Fruit fly (Drosophila melanogaster) whole organism, embryonic: ENCODE data around the gene Rfx.

Experiments
- Atf6 ChIP-seq: fragments of 200-800 bp; sonication (Bioruptor generic); IDR thresholded peaks from 2 replicates; pipeline ENCODE4 v1.3.6; 2022; ENCODE audit warnings: missing biosample characterization, missing genetic modification characterization
- Awh ChIP-seq: fragments of 200-800 bp; sonication (Bioruptor generic); IDR thresholded peaks from 2 replicates; pipeline ENCODE4, ENCODE4 v1.3.6; 2022; ENCODE audit warnings: missing biosample characterization, missing genetic modification characterization
- CG10274 ChIP-seq: fragments of 200-800 bp; sonication (Bioruptor generic); optimal IDR thresholded peaks from 3 replicates; lab custom pipeline; 2017; ENCODE audit warnings: missing biosample characterization, mild to moderate bottlenecking, missing genetic modification characterization
- CG10654 ChIP-seq: fragments of 200-800 bp; sonication (Bioruptor generic); optimal IDR thresholded peaks from 2 replicates; lab custom pipeline; 2016; ENCODE audit warnings: missing biosample characterization, missing genetic modification characterization
- CG14441 ChIP-seq: fragments of 200-800 bp; sonication (Bioruptor generic); IDR thresholded peaks from 2 replicates; pipeline ENCODE4 v1.3.6; 2022; ENCODE audit warnings: missing biosample characterization, missing genetic modification characterization
- CG30020 ChIP-seq: fragments of 200-800 bp; optimal IDR thresholded peaks from 2 replicates; lab custom pipeline; 2019; ENCODE audit warnings: missing biosample characterization, mild to moderate bottlenecking, missing genetic modification characterization, moderate library complexity
- CG31388 ChIP-seq: fragments of 200-800 bp; sonication (Bioruptor generic); optimal IDR thresholded peaks from 2 replicates; lab custom pipeline; 2016; ENCODE audit warnings: missing biosample characterization, missing genetic modification characterization
- CG31441 ChIP-seq: fragments of 200-800 bp; sonication (Bioruptor generic); IDR thresholded peaks from 2 replicates; pipeline ENCODE4 v1.3.6; 2022; ENCODE audit warnings: missing biosample characterization, missing genetic modification characterization
- CG42726 ChIP-seq: fragments of 200-800 bp; sonication (Bioruptor generic); IDR thresholded peaks from 2 replicates; pipeline ENCODE4 v1.3.6; 2022; ENCODE audit warnings: missing biosample characterization, missing genetic modification characterization; ENCODE audit not compliant: partially characterized antibody
- CG7786 ChIP-seq: fragments of 200-800 bp; sonication (Bioruptor generic); optimal IDR thresholded peaks from 2 replicates; lab custom pipeline; 2016; ENCODE audit warnings: missing biosample characterization, missing genetic modification characterization
- CG8290 ChIP-seq, 3 experiments: fragments of 200-800 bp; sonication (Bioruptor generic); optimal IDR thresholded peaks; 2 replicates each; lab custom pipeline; 2016 to 2019; ENCODE audit warnings: missing biosample characterization in 3 of 3, missing genetic modification characterization in 3 of 3, mild to moderate bottlenecking in 2 of 3, moderate library complexity in 1 of 3
- CG9797 ChIP-seq: fragments of 200-800 bp; sonication (Bioruptor generic); optimal IDR thresholded peaks from 3 replicates; lab custom pipeline; 2018; ENCODE audit warnings: missing biosample characterization, mild to moderate bottlenecking, missing genetic modification characterization
- CG9817 ChIP-seq: fragments of 200-800 bp; sonication (Bioruptor generic); optimal IDR thresholded peaks from 2 replicates; lab custom pipeline; 2018; ENCODE audit warnings: missing biosample characterization, mild to moderate bottlenecking, missing genetic modification characterization, moderate library complexity
- Chrac-16 ChIP-seq: fragments of 200-800 bp; sonication (Bioruptor generic); optimal IDR thresholded peaks from 3 replicates; lab custom pipeline; 2016; ENCODE audit warnings: missing biosample characterization, missing genetic modification characterization
- Dad ChIP-seq: fragments of 200-800 bp; sonication (Bioruptor generic); optimal IDR thresholded peaks from 3 replicates; lab custom pipeline; 2016; ENCODE audit warnings: missing biosample characterization, missing genetic modification characterization
- Dip3 ChIP-seq: fragments of 200-800 bp; sonication (Bioruptor generic); optimal IDR thresholded peaks from 3 replicates; lab custom pipeline; 2016; ENCODE audit warnings: missing biosample characterization, missing genetic modification characterization
- E2f1 ChIP-seq: fragments of 200-800 bp; sonication (Bioruptor generic); IDR thresholded peaks from 2 replicates; pipeline ENCODE4 v1.3.6; 2022; ENCODE audit warnings: missing biosample characterization, missing genetic modification characterization
- E2f2 ChIP-seq: fragments of 200-800 bp; sonication (Bioruptor generic); IDR thresholded peaks from 2 replicates; pipeline ENCODE4 v1.3.6; 2022; ENCODE audit warnings: missing biosample characterization, missing genetic modification characterization
- Ets65A ChIP-seq: fragments of 200-800 bp; sonication (Bioruptor generic); peaks from one replicate; lab custom pipeline; 2016; ENCODE audit warnings: missing biosample characterization, missing genetic modification characterization
- GATAe ChIP-seq: fragments of 200-800 bp; sonication (Bioruptor generic); conservative IDR thresholded peaks from 2 replicates; pipeline ENCODE4 v1.3.6; 2022; ENCODE audit warnings: missing biosample characterization, missing genetic modification characterization
- Hmx ChIP-seq: fragments of 200-800 bp; sonication (Bioruptor generic); optimal IDR thresholded peaks from 2 replicates; lab custom pipeline; 2016; ENCODE audit warnings: missing biosample characterization, missing genetic modification characterization
- Hr51 ChIP-seq, 2 experiments: fragments of 200-800 bp; sonication (Bioruptor generic); optimal IDR thresholded peaks; 2 replicates in 1 of 2; 3 replicates in 1 of 2; lab custom pipeline; 2016 to 2018; ENCODE audit warnings: missing biosample characterization in 2 of 2, missing genetic modification characterization in 2 of 2, mild to moderate bottlenecking in 1 of 2, moderate library complexity in 1 of 2
- PHDP ChIP-seq: fragments of 200-800 bp; sonication (Bioruptor generic); optimal IDR thresholded peaks from 3 replicates; lab custom pipeline; 2018; ENCODE audit warnings: missing biosample characterization, mild to moderate bottlenecking, missing genetic modification characterization, moderate library complexity
- Ptx1 ChIP-seq: fragments of 200-800 bp; sonication (Bioruptor generic); IDR thresholded peaks from 2 replicates; pipeline ENCODE4 v1.3.6; 2022; ENCODE audit warnings: missing biosample characterization, missing genetic modification characterization
- YL-1 ChIP-seq: fragments of 200-800 bp; sonication (Bioruptor generic); optimal IDR thresholded peaks from 3 replicates; lab custom pipeline; 2017; ENCODE audit warnings: missing biosample characterization, mild to moderate bottlenecking, missing genetic modification characterization
- ap ChIP-seq: fragments of 200-800 bp; sonication (Bioruptor generic); IDR thresholded peaks from 2 replicates; pipeline ENCODE4 v1.3.6; 2022; ENCODE audit warnings: missing biosample characterization, missing genetic modification characterization
- caup ChIP-seq: fragments of 200-800 bp; sonication (Bioruptor generic); optimal IDR thresholded peaks from 3 replicates; lab custom pipeline; 2017; ENCODE audit warnings: missing biosample characterization, mild to moderate bottlenecking, missing genetic modification characterization, moderate library complexity; ENCODE audit not compliant: severe bottlenecking
- crc ChIP-seq: fragments of 200-800 bp; sonication (Bioruptor generic); optimal IDR thresholded peaks from 2 replicates; lab custom pipeline; 2016; ENCODE audit warnings: missing biosample characterization, missing genetic modification characterization
- da ChIP-seq: fragments of 200-800 bp; sonication (Bioruptor generic); optimal IDR thresholded peaks from 2 replicates; lab custom pipeline; 2016; ENCODE audit warnings: missing biosample characterization, missing genetic modification characterization
- disco-r ChIP-seq: fragments of 200-800 bp; sonication (Bioruptor generic); optimal IDR thresholded peaks from 2 replicates; lab custom pipeline; 2016; ENCODE audit warnings: missing biosample characterization, missing genetic modification characterization
- dmrt99B ChIP-seq: fragments of 200-800 bp; sonication (Bioruptor generic); optimal IDR thresholded peaks from 2 replicates; lab custom pipeline; 2018; ENCODE audit warnings: missing biosample characterization, mild to moderate bottlenecking, missing genetic modification characterization, moderate library complexity
- ewg ChIP-seq: fragments of 200-800 bp; sonication (Bioruptor generic); optimal IDR thresholded peaks from 3 replicates; lab custom pipeline; 2017; ENCODE audit warnings: mild to moderate bottlenecking, missing biosample characterization, missing genetic modification reagents, missing genetic modification characterization
- exex ChIP-seq: fragments of 200-800 bp; sonication (Bioruptor generic); optimal IDR thresholded peaks from 4 replicates; lab custom pipeline; 2018; ENCODE audit warnings: missing biosample characterization, mild to moderate bottlenecking, missing genetic modification characterization, moderate library complexity
- fd102C ChIP-seq: fragments of 200-800 bp; sonication (Bioruptor generic); optimal IDR thresholded peaks from 2 replicates; lab custom pipeline; 2018; ENCODE audit warnings: missing biosample characterization, mild to moderate bottlenecking, missing genetic modification characterization, moderate library complexity
- fru ChIP-seq: fragments of >200 bp; optimal IDR thresholded peaks from 2 replicates; lab custom pipeline; 2017
- ham ChIP-seq: fragments of 200-800 bp; sonication (Bioruptor generic); IDR thresholded peaks from 2 replicates; pipeline ENCODE4 v1.3.6; 2022; ENCODE audit warnings: missing biosample characterization, missing genetic modification characterization
- ind ChIP-seq: fragments of 200-800 bp; sonication (Bioruptor generic); optimal IDR thresholded peaks from 3 replicates; lab custom pipeline; 2016; ENCODE audit warnings: missing biosample characterization, missing genetic modification characterization
- lbe ChIP-seq: fragments of 200-800 bp; sonication (Bioruptor generic); optimal IDR thresholded peaks from 2 replicates; lab custom pipeline; 2016; ENCODE audit warnings: missing biosample characterization, mild to moderate bottlenecking, missing genetic modification characterization
- nom ChIP-seq: fragments of 200-800 bp; sonication (Bioruptor generic); optimal IDR thresholded peaks from 2 replicates; lab custom pipeline; 2017; ENCODE audit warnings: missing biosample characterization, missing genetic modification characterization, mild to moderate bottlenecking, moderate library complexity, missing genetic modification reagents
- odd ChIP-seq: fragments of 200-800 bp; sonication (Bioruptor generic); optimal IDR thresholded peaks from 2 replicates; lab custom pipeline; 2017; ENCODE audit warnings: missing biosample characterization, mild to moderate bottlenecking, missing genetic modification characterization
- pb ChIP-seq: fragments of 200-800 bp; sonication (Bioruptor generic); optimal IDR thresholded peaks from 3 replicates; lab custom pipeline; 2016; ENCODE audit warnings: missing biosample characterization, missing genetic modification characterization
- sima ChIP-seq: fragments of 200-800 bp; sonication (Bioruptor generic); optimal IDR thresholded peaks from 2 replicates; lab custom pipeline; 2016; ENCODE audit warnings: missing biosample characterization, missing genetic modification characterization
- sqz ChIP-seq: fragments of 200-800 bp; sonication (Bioruptor generic); optimal IDR thresholded peaks from 3 replicates; lab custom pipeline; 2018; ENCODE audit warnings: missing biosample characterization, mild to moderate bottlenecking, missing genetic modification characterization
- ssp ChIP-seq: fragments of 200-800 bp; sonication (Bioruptor generic); IDR thresholded peaks from 2 replicates; pipeline ENCODE4 v1.3.6; 2022; ENCODE audit warnings: missing biosample characterization, missing genetic modification characterization
- toy ChIP-seq: fragments of 200-800 bp; sonication (Bioruptor generic); IDR thresholded peaks from 2 replicates; pipeline ENCODE4 v1.3.6; 2022; ENCODE audit warnings: missing biosample characterization, missing genetic modification characterization
- unc-4 ChIP-seq: fragments of 200-800 bp; sonication (Bioruptor generic); IDR thresholded peaks from 2 replicates; pipeline ENCODE4 v1.3.6; 2022; ENCODE audit warnings: missing biosample characterization, missing genetic modification characterization; ENCODE audit not compliant: partially characterized antibody
- unpg ChIP-seq: fragments of 200-800 bp; sonication (Bioruptor generic); optimal IDR thresholded peaks from 3 replicates; lab custom pipeline; 2018; ENCODE audit warnings: missing biosample characterization, mild to moderate bottlenecking, missing genetic modification characterization, moderate library complexity
- vnd ChIP-seq: fragments of 200-800 bp; sonication (Bioruptor generic); IDR thresholded peaks from 3 replicates; pipeline ENCODE4 v1.3.6; 2022; ENCODE audit warnings: missing biosample characterization, missing genetic modification characterization; ENCODE audit not compliant: partially characterized antibody
- wor ChIP-seq: fragments of 200-800 bp; sonication (Bioruptor generic); IDR thresholded peaks from 2 replicates; pipeline ENCODE4 v1.3.6; 2022; ENCODE audit warnings: missing biosample characterization, missing genetic modification characterization
- yki ChIP-seq: fragments of >200 bp; optimal IDR thresholded peaks from 3 replicates; lab custom pipeline; 2018

Rfx gene

DNA sequence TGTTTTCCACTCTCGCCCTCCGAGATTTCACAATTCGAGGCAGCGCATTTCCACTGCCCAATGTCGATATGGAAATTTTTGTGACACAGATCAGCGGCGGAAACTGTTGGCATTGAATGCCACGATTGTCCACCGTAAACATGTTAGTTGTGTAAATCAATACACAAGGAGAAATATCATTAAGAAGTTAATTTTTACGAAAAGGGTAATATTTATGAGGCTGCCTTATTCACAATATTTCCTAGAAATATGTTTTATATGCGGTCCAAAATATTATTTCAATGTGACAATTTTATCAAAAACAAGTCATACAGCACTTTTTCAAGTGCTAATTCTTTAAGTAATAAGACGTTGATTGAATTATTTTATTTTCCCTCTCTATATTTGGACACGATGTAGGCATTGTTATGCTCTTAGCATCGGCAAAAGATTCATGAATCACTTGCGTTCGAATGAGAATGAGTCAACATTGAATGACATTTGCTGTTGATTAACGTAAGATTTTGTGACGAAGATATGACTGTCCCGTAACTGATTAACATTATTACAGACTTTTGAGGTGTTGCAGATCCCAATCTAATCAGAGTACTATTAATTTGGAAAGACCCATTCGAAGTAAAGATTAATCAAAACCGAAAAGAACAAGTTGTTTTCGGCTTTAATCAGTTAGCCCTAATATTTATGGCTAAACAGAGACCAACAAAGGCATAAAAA lies 15.9 kb upstream of the Rfx start (continued):
- TF ChIP-seq E2f2 (GFP tag; lab: Robert Waterston, UW), result peak; percentile 70
- TF ChIP-seq yki (lab: Kevin White, UChicago), result no peak
- TF ChIP-seq wor, result peak; percentile 72
- TF ChIP-seq GATAe (GFP tag; lab: Robert Waterston, UW), result no peak
- 0 out of 2 replicates have a peak, but pooled peaks have one; percentile 51 for TF ChIP-seq toy (GFP tag; lab: Robert Waterston, UW)
- peak; percentile 48 for TF ChIP-seq Dad (GFP tag; lab: Kevin White, UChicago)
- TF ChIP-seq pb (GFP tag; lab: Kevin White, UChicago), result peak; percentile 58
- TF ChIP-seq PHDP (tag; lab: Kevin White, UChicago), result peak; percentile 91
- peak; percentile 14 to 93 for TF ChIP-seq Hr51 (GFP tag; optimal IDR thresholded peaks at IDR 0.05; lab: Kevin White, UChicago)
- TF ChIP-seq fd102C (GFP tag; lab: Kevin White, UChicago), result no peak
- peak; percentile 73 for TF ChIP-seq CG10654 (GFP tag; lab: Kevin White, UChicago)
- peak; percentile 90 for TF ChIP-seq Ptx1 (GFP tag; lab: Robert Waterston, UW)
- TF ChIP-seq Hmx (GFP tag; lab: Kevin White, UChicago), result no peak
- peak; percentile 66 for TF ChIP-seq ewg (GFP tag; lab: Kevin White, UChicago)
- no peak for TF ChIP-seq CG30020 (tag; lab: Kevin White, UChicago)
- TF ChIP-seq dmrt99B, result peak; percentile 87
- TF ChIP-seq sima (GFP tag; lab: Kevin White, UChicago), result peak; percentile 4
- TF ChIP-seq caup, result peak; percentile 60
- TF ChIP-seq ap (GFP tag; lab: Robert Waterston, UW), result peak; percentile 86
- peak; percentile 91 for TF ChIP-seq CG14441 (GFP tag; lab: Robert Waterston, UW)
- peak; percentile 37 for TF ChIP-seq CG8290 (GFP tag; optimal IDR thresholded peaks at IDR 0.05; lab: Kevin White, UChicago)
- peak in 1 of 2 experiments; percentile 90 for TF ChIP-seq CG8290 (tag; optimal IDR thresholded peaks at IDR 0.05; lab: Kevin White, UChicago)
- no peak for TF ChIP-seq lbe (GFP tag; lab: Kevin White, UChicago)
- no peak for TF ChIP-seq CG42726 (GFP tag; lab: Robert Waterston, UW)
- no peak for TF ChIP-seq unc-4 (GFP tag; lab: Robert Waterston, UW)
- TF ChIP-seq nom, result no peak
- peak; percentile 82 for TF ChIP-seq Awh (GFP tag; lab: Robert Waterston, UW)
- peak; percentile 86 for TF ChIP-seq Ets65A (GFP tag; lab: Kevin White, UChicago)
- peak; percentile 40 for TF ChIP-seq YL-1 (GFP tag; lab: Kevin White, UChicago)
- TF ChIP-seq CG7786 (GFP tag; lab: Kevin White, UChicago), result peak; percentile 68
- TF ChIP-seq vnd (GFP tag; lab: Robert Waterston, UW), result no peak
- peak; percentile 83 for TF ChIP-seq CG31441 (GFP tag; lab: Robert Waterston, UW)
- TF ChIP-seq CG10274 (GFP tag; lab: Kevin White, UChicago), result no peak
- TF ChIP-seq ham (GFP tag; lab: Robert Waterston, UW), result no peak
- peak; percentile 45 for TF ChIP-seq Dip3 (GFP tag; lab: Kevin White, UChicago)
- peak; percentile 55 for TF ChIP-seq Chrac-16 (GFP tag; lab: Kevin White, UChicago)
- TF ChIP-seq ind, result peak; percentile 75
- TF ChIP-seq crc (GFP tag; lab: Kevin White, UChicago), result peak; percentile 60
- TF ChIP-seq sqz, result peak; percentile 24
- TF ChIP-seq E2f1 (GFP tag; lab: Robert Waterston, UW), result peak; percentile 85
- peak; percentile 65 for TF ChIP-seq disco-r (GFP tag; lab: Kevin White, UChicago)
- TF ChIP-seq CG31388 (GFP tag; lab: Kevin White, UChicago), result peak; percentile 46
- TF ChIP-seq unpg (GFP tag; lab: Kevin White, UChicago), result peak; percentile 90
- peak; percentile 66; the same call in 1 of the 2 replicates for TF ChIP-seq ssp (GFP tag; lab: Robert Waterston, UW)
- TF ChIP-seq Atf6, result peak; percentile 92
- no peak for TF ChIP-seq exex (tag; lab: Kevin White, UChicago)
- TF ChIP-seq CG9817, result peak; percentile 82
- no peak for TF ChIP-seq CG9797 (GFP tag; lab: Kevin White, UChicago)
- peak; percentile 24 for TF ChIP-seq da
- peak; percentile 78 for TF ChIP-seq odd (GFP tag; lab: Kevin White, UChicago)
- no peak for TF ChIP-seq fru (lab: Kevin White, UChicago)
